Worm (Caenorhabditis elegans) whole organism, early embryonic: ENCODE results near the gene rga-4.

Experiments used
- B0310.2 ChIP-seq: sonication (generic microtip); optimal IDR thresholded peaks from 2 replicates; lab custom pipeline; 2016; ENCODE audit warnings: mild to moderate bottlenecking, missing genetic modification characterization, missing compliant biosample characterization
- F13C5.2 ChIP-seq: sonication (generic microtip); optimal IDR thresholded peaks from 2 replicates; lab custom pipeline; 2017; ENCODE audit warnings: mild to moderate bottlenecking, missing genetic modification characterization, inconsistent platforms, missing compliant biosample characterization
- ceh-13 ChIP-seq: fragments of 200-800 bp; sonication (Bioruptor generic); optimal IDR thresholded peaks from 2 replicates; lab custom pipeline; 2018; ENCODE audit warnings: mild to moderate bottlenecking, missing genetic modification characterization, missing compliant biosample characterization

- no peak for TF ChIP-seq B0310.2 (tag; lab: Kevin White, UChicago)
- no peak for TF ChIP-seq ceh-13
- no peak for TF ChIP-seq F13C5.2 (tag; lab: Kevin White, UChicago)
Observed at ce11 chrV:1327317-1327716, 55.7 kb downstream of the rga-4 start.
